Worm (Caenorhabditis elegans): ENCODE results near the gene wrt-5.

wrt-5 gene

ce11 chrIV:4008440-4008839 lies 43.0 kb downstream of the wrt-5 start:
- TF ChIP-seq nhr-237 (tag; optimal IDR thresholded peaks at IDR 0.05), result no peak

ce11 chrIV:4007697-4008096 lies 43.7 kb downstream of the wrt-5 start, which contains the start of gene W02C12.2:
TSS of gene W02C12.2 (minus strand) at chrIV:4007973.
- TF ChIP-seq ceh-39 (tag; optimal IDR thresholded peaks at IDR 0.05) (no peak), elt-3 (tag; optimal IDR thresholded peaks at IDR 0.05) (no peak), mls-2 (tag; optimal IDR thresholded peaks at IDR 0.05) (no peak), ces-1 (GFP tag; optimal IDR thresholded peaks at IDR 0.05) (peak; percentile 51)

ce11 chrIV:4005166-4005565 lies 46.3 kb downstream of the wrt-5 start:
- TF ChIP-seq M03D4.4 (tag; optimal IDR thresholded peaks at IDR 0.05) (no peak), nhr-28 (tag; optimal IDR thresholded peaks at IDR 0.05) (no peak), elt-1 (tag; optimal IDR thresholded peaks at IDR 0.05; ENCODE audit: borderline replicate concordance, insufficient read depth) (no peak), blmp-1 (tag; optimal IDR thresholded peaks at IDR 0.05) (no peak), sem-2 (GFP tag; optimal IDR thresholded peaks at IDR 0.05) (no peak), ceh-43 (GFP tag; optimal IDR thresholded peaks at IDR 0.05) (no peak), nhr-237 (tag; optimal IDR thresholded peaks at IDR 0.05) (no peak), unc-120 (tag; optimal IDR thresholded peaks at IDR 0.05; ENCODE audit: poor library complexity, severe bottlenecking) (no peak), mep-1 (tag; optimal IDR thresholded peaks at IDR 0.05) (no peak), zip-8 (tag; optimal IDR thresholded peaks at IDR 0.05) (no peak), ceh-39 (tag; optimal IDR thresholded peaks at IDR 0.05) (no peak), tbx-8 (GFP tag; optimal IDR thresholded peaks at IDR 0.05) (no peak), ceh-83 (GFP tag; optimal IDR thresholded peaks at IDR 0.05) (no peak), lin-32 (GFP tag; optimal IDR thresholded peaks at IDR 0.05) (no peak), cnd-1 (tag; optimal IDR thresholded peaks at IDR 0.05) (no peak), mab-5 (tag; optimal IDR thresholded peaks at IDR 0.05) (no peak), nhr-2 (tag; optimal IDR thresholded peaks at IDR 0.05) (no peak)

ce11 chrIV:4004221-4004620 lies 47.2 kb downstream of the wrt-5 start:
- no peak for TF ChIP-seq ces-1 (GFP tag; optimal IDR thresholded peaks at IDR 0.05)
- TF ChIP-seq nhr-28 (tag; optimal IDR thresholded peaks at IDR 0.05), result no peak
- TF ChIP-seq M03D4.4 (tag; optimal IDR thresholded peaks at IDR 0.05), result no peak
- TF ChIP-seq zip-8 (tag; optimal IDR thresholded peaks at IDR 0.05), result no peak
- no peak for TF ChIP-seq ceh-43 (GFP tag; optimal IDR thresholded peaks at IDR 0.05)
- no peak for TF ChIP-seq mab-5 (tag; optimal IDR thresholded peaks at IDR 0.05)
- TF ChIP-seq unc-120 (tag; optimal IDR thresholded peaks at IDR 0.05; ENCODE audit: poor library complexity, severe bottlenecking), result no peak
- TF ChIP-seq cnd-1 (tag; optimal IDR thresholded peaks at IDR 0.05), result no peak
- TF ChIP-seq unc-62 (GFP tag; optimal IDR thresholded peaks at IDR 0.05), result no peak
- TF ChIP-seq ztf-11 (tag; optimal IDR thresholded peaks at IDR 0.05), result no peak
- no peak for TF ChIP-seq ham-2 (GFP tag; optimal IDR thresholded peaks at IDR 0.05)
- TF ChIP-seq mep-1 (tag; optimal IDR thresholded peaks at IDR 0.05), result no peak
- TF ChIP-seq lsy-2 (tag; optimal IDR thresholded peaks at IDR 0.05), result no peak
- no peak for TF ChIP-seq nhr-76 (tag; optimal IDR thresholded peaks at IDR 0.05)
- no peak for TF ChIP-seq drap-1 (GFP tag; optimal IDR thresholded peaks at IDR 0.05)
- no peak for TF ChIP-seq mls-2 (tag; optimal IDR thresholded peaks at IDR 0.05)
- no peak for TF ChIP-seq blmp-1 (tag; optimal IDR thresholded peaks at IDR 0.05)

Data from whole organism, mixed stage, embryonic.